Worm (Caenorhabditis elegans) whole organism, late embryonic: ENCODE measurements around the gene Y113G7B.28.

Experiments used
- ceh-45 ChIP-seq: fragments of 200-800 bp; sonication (Bioruptor generic); IDR thresholded peaks from 2 replicates; pipeline ENCODE4 v1.3.6; 2022; ENCODE audit warnings: missing genetic modification reagents, missing genetic modification characterization, missing compliant biosample characterization
- dmd-4 ChIP-seq: sonication (generic microtip); optimal IDR thresholded peaks from 2 replicates; lab custom pipeline; 2016; ENCODE audit warnings: borderline replicate concordance, missing genetic modification characterization, missing compliant biosample characterization
- elt-2 ChIP-seq: sonication (generic microtip); optimal IDR thresholded peaks from 2 replicates; lab custom pipeline; 2016; ENCODE audit warnings: missing genetic modification reagents, missing genetic modification characterization, missing compliant biosample characterization
- fkh-10 ChIP-seq: fragments of 150-350 bp; optimal IDR thresholded peaks from 2 replicates; lab custom pipeline; 2014; ENCODE audit warnings: missing biosample characterization, missing genetic modification reagents, missing genetic modification characterization
- lin-11 ChIP-seq: fragments of 200-800 bp; sonication (Bioruptor generic); optimal IDR thresholded peaks from 2 replicates; lab custom pipeline; 2018; ENCODE audit warnings: mild to moderate bottlenecking, missing genetic modification characterization, missing compliant biosample characterization
- madf-2 ChIP-seq: sonication (generic microtip); optimal IDR thresholded peaks from 2 replicates; lab custom pipeline; 2017; ENCODE audit warnings: missing genetic modification characterization, missing compliant biosample characterization
- pha-4 ChIP-seq: fragments of 150-350 bp; optimal IDR thresholded peaks from 2 replicates; lab custom pipeline; 2018; ENCODE audit warnings: missing biosample characterization, missing genetic modification reagents, missing genetic modification characterization

- no peak for TF ChIP-seq madf-2 (tag; lab: Kevin White, UChicago)
- no peak for TF ChIP-seq dmd-4 (tag; lab: Kevin White, UChicago)
- no peak for TF ChIP-seq ceh-45 (GFP tag; lab: Robert Waterston, UW)
- TF ChIP-seq lin-11 (tag; lab: Kevin White, UChicago), result no peak
- TF ChIP-seq fkh-10 (GFP tag; lab: Kevin White, UChicago), result no peak
- TF ChIP-seq elt-2, result peak; percentile 69
- TF ChIP-seq pha-4 (tag; lab: Kevin White, UChicago), result no peak
Measured at ce11 chrV:20164059-20164892, 31.5 kb upstream of the Y113G7B.28 start, which contains the start of gene F19B2.5.
